Worm (Caenorhabditis elegans): ENCODE measurements around the gene nhr-105.

DNA sequence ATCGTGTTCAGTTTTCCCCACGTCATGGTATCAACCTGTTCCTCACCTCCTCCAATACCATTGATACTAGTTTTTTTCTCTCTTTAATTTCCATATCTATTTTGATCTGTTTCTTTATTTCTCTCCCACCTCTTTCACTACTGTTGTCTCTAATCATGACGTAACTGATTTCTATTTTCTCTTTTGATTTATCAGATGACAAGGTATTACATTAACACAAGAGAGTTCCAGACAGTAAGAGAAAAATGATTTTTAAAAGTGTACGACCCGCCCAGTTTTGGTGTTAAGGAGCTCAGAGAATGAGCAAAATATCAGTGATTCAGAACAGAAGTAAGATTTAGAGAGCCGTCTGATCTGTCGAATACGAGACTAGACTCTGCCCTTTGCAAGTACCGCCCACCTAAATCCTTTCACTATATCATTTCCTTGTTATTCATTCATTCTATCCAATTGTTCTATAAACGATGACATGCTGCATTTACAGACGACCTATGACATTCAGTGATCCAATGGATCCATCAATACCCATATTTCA, at the start of gene nhr-105:
- TF ChIP-seq ref-1 (GFP tag; conservative IDR thresholded peaks at IDR 0.05), result no peak
- no peak for TF ChIP-seq ztf-29 (GFP tag; IDR thresholded peaks at IDR 0.05)
- no peak for TF ChIP-seq klf-2 (GFP tag; conservative IDR thresholded peaks at IDR 0.05)
